Fruit fly (Drosophila melanogaster) whole organism, embryonic: ENCODE data around the gene Spt3.

ENCODE experiments used
- Asciz ChIP-seq: fragments of 200-800 bp; sonication (Bioruptor generic); optimal IDR thresholded peaks from 2 replicates; lab custom pipeline; 2017; ENCODE audit warnings: missing biosample characterization, mild to moderate bottlenecking, missing genetic modification characterization, missing genetic modification reagents
- Atf6 ChIP-seq: fragments of 200-800 bp; sonication (Bioruptor generic); IDR thresholded peaks from 2 replicates; pipeline ENCODE4 v1.3.6; 2022; ENCODE audit warnings: missing biosample characterization, missing genetic modification characterization
- CG10147 ChIP-seq: fragments of 200-800 bp; sonication (Bioruptor generic); optimal IDR thresholded peaks from 2 replicates; lab custom pipeline; 2019; ENCODE audit warnings: missing biosample characterization, mild to moderate bottlenecking, missing genetic modification characterization, moderate library complexity
- CG10274 ChIP-seq: fragments of 200-800 bp; sonication (Bioruptor generic); optimal IDR thresholded peaks from 3 replicates; lab custom pipeline; 2017; ENCODE audit warnings: missing biosample characterization, mild to moderate bottlenecking, missing genetic modification characterization
- CG10366 ChIP-seq: fragments of 200-800 bp; sonication (Bioruptor generic); IDR thresholded peaks from 2 replicates; pipeline ENCODE4 v1.3.6; 2022; ENCODE audit warnings: missing biosample characterization, missing genetic modification characterization
- CG11560 ChIP-seq: fragments of 200-800 bp; sonication (Bioruptor generic); IDR thresholded peaks from 3 replicates; pipeline ENCODE4 v1.3.6; 2022; ENCODE audit warnings: missing biosample characterization, missing genetic modification characterization
- CG11696 ChIP-seq: fragments of 200-800 bp; sonication (Bioruptor generic); IDR thresholded peaks from 2 replicates; pipeline ENCODE4 v1.3.6; 2022; ENCODE audit warnings: missing biosample characterization, missing genetic modification characterization
- CG16815 ChIP-seq: fragments of 200-800 bp; sonication (Bioruptor generic); optimal IDR thresholded peaks from 3 replicates; lab custom pipeline; 2017; ENCODE audit warnings: missing biosample characterization, mild to moderate bottlenecking, missing genetic modification characterization
- CG1832 ChIP-seq: fragments of 200-800 bp; sonication (Bioruptor generic); optimal IDR thresholded peaks from 2 replicates; lab custom pipeline; 2017; ENCODE audit warnings: missing biosample characterization, mild to moderate bottlenecking, missing genetic modification characterization, inconsistent platforms
- CG30020 ChIP-seq: fragments of 200-800 bp; optimal IDR thresholded peaks from 2 replicates; lab custom pipeline; 2019; ENCODE audit warnings: missing biosample characterization, mild to moderate bottlenecking, missing genetic modification characterization, moderate library complexity
- CG32532 ChIP-seq: fragments of 200-800 bp; sonication (Bioruptor generic); IDR thresholded peaks from 2 replicates; pipeline ENCODE4 v1.3.6; 2022; ENCODE audit warnings: missing biosample characterization, missing genetic modification characterization
- CG32772 ChIP-seq: fragments of 200-800 bp; sonication (Bioruptor generic); IDR thresholded peaks from 2 replicates; pipeline ENCODE4 v1.3.6; 2022; ENCODE audit warnings: missing biosample characterization, missing genetic modification characterization
- CG42726 ChIP-seq: fragments of 200-800 bp; sonication (Bioruptor generic); IDR thresholded peaks from 2 replicates; pipeline ENCODE4 v1.3.6; 2022; ENCODE audit warnings: missing biosample characterization, missing genetic modification characterization; ENCODE audit not compliant: partially characterized antibody
- CG43689 ChIP-seq: fragments of 200-800 bp; sonication (Bioruptor generic); IDR thresholded peaks from 2 replicates; pipeline ENCODE4 v1.3.6; 2022; ENCODE audit warnings: missing biosample characterization, missing genetic modification characterization
- CG7928 ChIP-seq: fragments of 200-800 bp; sonication (Bioruptor generic); optimal IDR thresholded peaks from 2 replicates; lab custom pipeline; 2017; ENCODE audit warnings: missing biosample characterization, mild to moderate bottlenecking, missing genetic modification characterization
- CG8388 ChIP-seq: fragments of 200-800 bp; sonication (Bioruptor generic); optimal IDR thresholded peaks from 2 replicates; lab custom pipeline; 2019; ENCODE audit warnings: missing biosample characterization, mild to moderate bottlenecking, missing genetic modification characterization, moderate library complexity
- CG9437 ChIP-seq: fragments of 200-800 bp; sonication (Bioruptor generic); optimal IDR thresholded peaks from 2 replicates; lab custom pipeline; 2018; ENCODE audit warnings: missing biosample characterization, mild to moderate bottlenecking, missing genetic modification characterization
- CkIIα-i1 ChIP-seq: fragments of 200-800 bp; sonication (Bioruptor generic); IDR thresholded peaks from 2 replicates; pipeline ENCODE4 v1.3.6; 2022; ENCODE audit warnings: missing biosample characterization, missing genetic modification characterization
- D ChIP-seq, 2 experiments: fragments of 200-800 bp in 1 of 2; fragments of >200 bp in 1 of 2; sonication (Bioruptor generic) in 1 of 2; optimal IDR thresholded peaks; 2 replicates in 1 of 2; 3 replicates in 1 of 2; lab custom pipeline; 2017; ENCODE audit warnings: mild to moderate bottlenecking in 1 of 2, missing biosample characterization in 1 of 2, missing genetic modification characterization in 1 of 2, missing genetic modification reagents in 1 of 2
- Deaf1 ChIP-seq: fragments of 200-800 bp; optimal IDR thresholded peaks from 3 replicates; lab custom pipeline; 2019; ENCODE audit warnings: missing biosample characterization, mild to moderate bottlenecking, missing genetic modification characterization, moderate library complexity
- Doc2 ChIP-seq: fragments of 200-800 bp; sonication (Bioruptor generic); IDR thresholded peaks from 2 replicates; pipeline ENCODE4 v1.3.6; 2022; ENCODE audit warnings: missing biosample characterization, missing genetic modification characterization
- Doc3 ChIP-seq: fragments of 200-800 bp; sonication (Bioruptor generic); IDR thresholded peaks from 3 replicates; pipeline ENCODE4 v1.3.6; 2022; ENCODE audit warnings: missing biosample characterization, missing genetic modification characterization; ENCODE audit not compliant: partially characterized antibody
- HmgD ChIP-seq: fragments of 200-800 bp; sonication (Bioruptor generic); optimal IDR thresholded peaks from 3 replicates; lab custom pipeline; 2016; ENCODE audit warnings: missing biosample characterization, missing genetic modification characterization
- Hr51 ChIP-seq, 2 experiments: fragments of 200-800 bp; sonication (Bioruptor generic); optimal IDR thresholded peaks; 2 replicates in 1 of 2; 3 replicates in 1 of 2; lab custom pipeline; 2016 to 2018; ENCODE audit warnings: missing biosample characterization in 2 of 2, missing genetic modification characterization in 2 of 2, mild to moderate bottlenecking in 1 of 2, moderate library complexity in 1 of 2
- Mad ChIP-seq: fragments of 200-800 bp; sonication (Bioruptor generic); optimal IDR thresholded peaks from 2 replicates; lab custom pipeline; 2016; ENCODE audit warnings: missing biosample characterization, missing genetic modification characterization
- NC2β ChIP-seq: fragments of 200-800 bp; sonication (Bioruptor generic); optimal IDR thresholded peaks from 2 replicates; lab custom pipeline; 2016; ENCODE audit warnings: missing biosample characterization, missing genetic modification characterization
- PHDP ChIP-seq: fragments of 200-800 bp; sonication (Bioruptor generic); optimal IDR thresholded peaks from 3 replicates; lab custom pipeline; 2018; ENCODE audit warnings: missing biosample characterization, mild to moderate bottlenecking, missing genetic modification characterization, moderate library complexity
- Side ChIP-seq: fragments of 200-800 bp; sonication (Bioruptor generic); optimal IDR thresholded peaks from 2 replicates; lab custom pipeline; 2016; ENCODE audit warnings: missing biosample characterization, missing genetic modification characterization
- Six4 ChIP-seq: fragments of 200-800 bp; sonication (Bioruptor generic); optimal IDR thresholded peaks from 2 replicates; lab custom pipeline; 2016; ENCODE audit warnings: missing biosample characterization, missing genetic modification characterization
- Sry-δ ChIP-seq: fragments of 200-800 bp; sonication (Bioruptor generic); optimal IDR thresholded peaks from 2 replicates; lab custom pipeline; 2016; ENCODE audit warnings: missing biosample characterization, missing genetic modification characterization
- Ssrp ChIP-seq: fragments of 200-800 bp; sonication (Bioruptor generic); optimal IDR thresholded peaks from 2 replicates; lab custom pipeline; 2018; ENCODE audit warnings: missing biosample characterization, mild to moderate bottlenecking, missing genetic modification characterization, moderate library complexity
- Stat92E ChIP-seq, 3 experiments: fragments of >200 bp in 2 of 3; fragments of 200-800 bp in 1 of 3; sonication (Bioruptor generic) in 1 of 3; optimal IDR thresholded peaks; 2 replicates each; lab custom pipeline; 2017 to 2019; ENCODE audit warnings: missing biosample characterization in 3 of 3, missing genetic modification characterization in 3 of 3, mild to moderate bottlenecking in 1 of 3, moderate library complexity in 1 of 3
- Xbp1 ChIP-seq: fragments of 200-800 bp; sonication (Bioruptor generic); optimal IDR thresholded peaks from 3 replicates; lab custom pipeline; 2016; ENCODE audit warnings: missing biosample characterization, mild to moderate bottlenecking, missing genetic modification characterization
- ara ChIP-seq: fragments of 200-800 bp; sonication (Bioruptor generic); IDR thresholded peaks from 2 replicates; pipeline ENCODE4 v1.3.6; 2022; ENCODE audit warnings: missing biosample characterization, missing genetic modification characterization
- az2 ChIP-seq: fragments of 200-800 bp; sonication (Bioruptor generic); optimal IDR thresholded peaks from 3 replicates; lab custom pipeline; 2016; ENCODE audit warnings: missing biosample characterization, missing genetic modification characterization
- croc ChIP-seq: fragments of 200-800 bp; sonication (Bioruptor generic); conservative IDR thresholded peaks from 3 replicates; pipeline ENCODE4 v1.3.6; 2022; ENCODE audit warnings: missing biosample characterization, missing genetic modification characterization
- danr ChIP-seq: fragments of 200-800 bp; sonication (Bioruptor generic); IDR thresholded peaks from 2 replicates; pipeline ENCODE4 v1.3.6; 2022; ENCODE audit warnings: missing biosample characterization, missing genetic modification characterization
- ems ChIP-seq: fragments of 200-800 bp; sonication (Bioruptor generic); optimal IDR thresholded peaks from 3 replicates; lab custom pipeline; 2016; ENCODE audit warnings: missing biosample characterization, missing genetic modification characterization
- fd3F ChIP-seq: fragments of 200-800 bp; sonication (Bioruptor generic); optimal IDR thresholded peaks from 2 replicates; lab custom pipeline; 2018; ENCODE audit warnings: missing biosample characterization, mild to moderate bottlenecking, missing genetic modification characterization, moderate library complexity
- gt ChIP-seq: fragments of 200-800 bp; sonication (Bioruptor generic); IDR thresholded peaks from 2 replicates; pipeline ENCODE4 v1.3.6; 2022; ENCODE audit warnings: missing biosample characterization, missing genetic modification characterization
- kni ChIP-seq: fragments of 200-800 bp; sonication (Bioruptor generic); optimal IDR thresholded peaks from 3 replicates; lab custom pipeline; 2017; ENCODE audit warnings: mild to moderate bottlenecking, missing biosample characterization, missing genetic modification reagents, missing genetic modification characterization
- lilli ChIP-seq: fragments of 200-800 bp; sonication (Bioruptor generic); optimal IDR thresholded peaks from 3 replicates; lab custom pipeline; 2016; ENCODE audit warnings: missing biosample characterization, missing genetic modification characterization
- mld ChIP-seq: fragments of 200-800 bp; sonication (Bioruptor generic); IDR thresholded peaks from 3 replicates; pipeline ENCODE4 v1.3.6; 2022; ENCODE audit warnings: missing biosample characterization, missing genetic modification characterization; ENCODE audit not compliant: partially characterized antibody
- nmo ChIP-seq: fragments of 200-800 bp; sonication (Bioruptor generic); optimal IDR thresholded peaks from 2 replicates; lab custom pipeline; 2018; ENCODE audit warnings: missing biosample characterization, mild to moderate bottlenecking, missing genetic modification characterization, moderate library complexity
- pnt ChIP-seq: fragments of 200-800 bp; sonication (Bioruptor generic); optimal IDR thresholded peaks from 3 replicates; lab custom pipeline; 2016; ENCODE audit warnings: missing biosample characterization, missing genetic modification characterization
- psq ChIP-seq: fragments of 200-800 bp; sonication (Bioruptor generic); optimal IDR thresholded peaks from 2 replicates; lab custom pipeline; 2017; ENCODE audit warnings: missing biosample characterization, missing genetic modification characterization
- sna ChIP-seq: fragments of 200-800 bp; sonication (Bioruptor generic); IDR thresholded peaks from 2 replicates; pipeline ENCODE4 v1.3.6; 2022; ENCODE audit warnings: missing biosample characterization, missing genetic modification characterization; ENCODE audit not compliant: partially characterized antibody
- sqz ChIP-seq: fragments of 200-800 bp; sonication (Bioruptor generic); optimal IDR thresholded peaks from 3 replicates; lab custom pipeline; 2018; ENCODE audit warnings: missing biosample characterization, mild to moderate bottlenecking, missing genetic modification characterization
- vvl ChIP-seq: fragments of 200-800 bp; sonication (Bioruptor generic); IDR thresholded peaks from 2 replicates; pipeline ENCODE4 v1.3.6; 2022; ENCODE audit warnings: missing biosample characterization, missing genetic modification characterization

The Spt3 gene

DNA sequence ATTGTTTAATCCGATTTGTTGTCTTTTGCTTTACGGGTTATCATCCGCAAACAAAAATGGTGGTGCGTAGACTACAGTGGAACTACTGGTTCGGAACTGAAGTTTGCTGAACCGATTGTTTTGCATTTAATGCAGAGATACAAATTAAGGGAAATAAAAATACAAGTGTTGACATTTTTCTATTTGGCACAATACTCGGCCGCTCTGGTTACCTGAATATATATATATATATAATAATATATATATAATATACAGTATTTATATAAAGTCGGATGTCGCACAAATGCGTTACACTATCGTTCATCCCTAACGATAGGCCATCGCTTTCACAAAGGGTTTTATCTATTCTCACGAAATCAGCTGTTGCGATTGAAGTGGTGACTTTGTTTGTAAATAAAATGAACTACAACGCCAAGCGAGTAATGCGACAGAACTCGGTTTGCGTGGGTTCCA, at the start of gene Spt3, which contains the start of gene DCAF12:
TSS of gene Spt3 (plus strand) at position 329 of the 453 bp plus-strand sequence.
TSS of gene DCAF12 (minus strand) at position 204 of the 453 bp plus-strand sequence.
- peak; percentile 5 for TF ChIP-seq CG7928 (GFP tag; lab: Kevin White, UChicago)
- TF ChIP-seq CG10274 (GFP tag; lab: Kevin White, UChicago) = no peak
- TF ChIP-seq CG11696 = no peak
- peak; percentile 63 for TF ChIP-seq CG32532 (GFP tag; lab: Robert Waterston, UW)
- no peak for TF ChIP-seq Atf6
- no peak for TF ChIP-seq danr (GFP tag; lab: Robert Waterston, UW)
- no peak for TF ChIP-seq Doc2 (GFP tag; lab: Robert Waterston, UW)
- TF ChIP-seq D (optimal IDR thresholded peaks at IDR 0.05; lab: Kevin White, UChicago) = no peak
- TF ChIP-seq D (GFP tag; optimal IDR thresholded peaks at IDR 0.05; lab: Kevin White, UChicago) = peak; percentile 38
- TF ChIP-seq Stat92E (GFP tag; optimal IDR thresholded peaks at IDR 0.05; lab: Kevin White, UChicago) = peak in 1 of 3 experiments; percentile 3
- TF ChIP-seq Deaf1 = peak; percentile 36
- TF ChIP-seq sna (GFP tag; lab: Robert Waterston, UW) = peak; percentile 94
- peak; percentile 81 for TF ChIP-seq nmo (GFP tag; lab: Kevin White, UChicago)
- no peak for TF ChIP-seq kni
- TF ChIP-seq Six4 (GFP tag; lab: Kevin White, UChicago) = peak; percentile 25
- no peak for TF ChIP-seq sqz (GFP tag; lab: Kevin White, UChicago)
- TF ChIP-seq HmgD (GFP tag; lab: Kevin White, UChicago) = no peak
- TF ChIP-seq PHDP = no peak
- no peak for TF ChIP-seq CkIIα-i1 (GFP tag; lab: Robert Waterston, UW)
- no peak for TF ChIP-seq Mad (GFP tag; lab: Kevin White, UChicago)
- no peak; the same call in 1 of the 2 replicates for TF ChIP-seq vvl
- TF ChIP-seq fd3F (GFP tag; lab: Kevin White, UChicago) = peak; percentile 22
- no peak for TF ChIP-seq ara (GFP tag; lab: Robert Waterston, UW)
- peak; percentile 69 for TF ChIP-seq CG30020 (tag; lab: Kevin White, UChicago)
- peak; percentile 72; the same call in 1 of the 3 replicates for TF ChIP-seq mld (GFP tag; lab: Robert Waterston, UW)
- TF ChIP-seq Sry-δ (GFP tag; lab: Kevin White, UChicago) = peak; percentile 75
- peak; percentile 44 for TF ChIP-seq Ssrp (tag; lab: Kevin White, UChicago)
- peak; percentile 12 for TF ChIP-seq CG16815
- TF ChIP-seq lilli (GFP tag; lab: Kevin White, UChicago) = peak; percentile 12
- peak; percentile 38 for TF ChIP-seq CG8388 (GFP tag; lab: Kevin White, UChicago)
- TF ChIP-seq CG42726 (GFP tag; lab: Robert Waterston, UW) = peak; percentile 63
- no peak for TF ChIP-seq gt (GFP tag; lab: Robert Waterston, UW)
- TF ChIP-seq croc (GFP tag; lab: Robert Waterston, UW) = peak; percentile 52; the same call in 2 of the 3 replicates
- TF ChIP-seq CG1832 (GFP tag; lab: Kevin White, UChicago) = no peak
- peak; percentile 1 for TF ChIP-seq psq (GFP tag; lab: Kevin White, UChicago)
- TF ChIP-seq Asciz = no peak
- TF ChIP-seq az2 = peak; percentile 13
- peak in 1 of 2 experiments; percentile 41 for TF ChIP-seq Hr51 (GFP tag; optimal IDR thresholded peaks at IDR 0.05; lab: Kevin White, UChicago)
- TF ChIP-seq ems (GFP tag; lab: Kevin White, UChicago) = peak; percentile 78
- TF ChIP-seq CG9437 = peak; percentile 74
- peak; percentile 50 for TF ChIP-seq Xbp1 (GFP tag; lab: Kevin White, UChicago)
- TF ChIP-seq CG11560 (tag; lab: Robert Waterston, UW) = no peak
- no peak for TF ChIP-seq CG43689 (GFP tag; lab: Robert Waterston, UW)
- TF ChIP-seq CG32772 (GFP tag; lab: Robert Waterston, UW) = 0 out of 2 replicates have a peak, but pooled peaks have one; percentile 23
- no peak for TF ChIP-seq pnt (GFP tag; lab: Kevin White, UChicago)
- no peak for TF ChIP-seq NC2β
- TF ChIP-seq CG10366 (GFP tag; lab: Robert Waterston, UW) = peak; percentile 35; the same call in 1 of the 2 replicates
- TF ChIP-seq CG10147 = peak; percentile 64
- TF ChIP-seq Doc3 (GFP tag; lab: Robert Waterston, UW) = peak; percentile 97
- peak; percentile 44 for TF ChIP-seq Side (GFP tag; lab: Kevin White, UChicago)
